Fruit fly (Drosophila melanogaster): ENCODE measurements around the gene Cpr23B.
A peak's percentile ranks its signal among the peaks of the same experiment; 100 is the strongest.

The Cpr23B gene

DNA sequence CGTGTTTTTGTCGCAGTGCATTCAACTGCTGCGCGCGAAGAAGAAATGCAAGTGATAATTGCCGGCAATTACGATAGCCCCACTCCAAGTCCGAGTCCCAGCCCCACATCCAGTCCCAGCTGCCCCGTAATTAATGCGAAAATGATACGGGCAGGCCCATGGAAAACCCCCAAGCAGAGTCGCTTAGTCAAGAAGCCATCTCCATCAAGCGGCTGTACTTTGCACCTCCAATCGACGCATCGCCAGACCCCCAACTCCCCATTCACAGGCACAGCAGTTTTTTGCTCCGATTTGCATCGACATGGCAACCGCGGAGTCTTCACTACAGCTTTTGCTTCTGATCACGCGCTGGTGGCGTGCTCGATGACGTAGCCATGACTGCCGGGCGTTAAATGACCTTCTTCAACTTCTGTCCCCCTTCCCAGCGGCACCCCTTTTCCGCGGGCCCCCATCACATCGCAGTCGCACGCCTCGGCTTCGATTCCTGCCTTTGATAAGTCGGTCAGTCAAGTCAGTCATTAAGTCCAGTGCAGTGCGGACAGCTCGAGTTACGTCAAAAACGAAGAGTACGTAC lies 31.9 kb upstream of the Cpr23B start:
- no peak for TF ChIP-seq Clk (GFP tag; optimal IDR thresholded peaks at IDR 0.05)
- TF ChIP-seq CG1620 (GFP tag; optimal IDR thresholded peaks at IDR 0.05), result no peak
- no peak for TF ChIP-seq CG11617 (GFP tag; optimal IDR thresholded peaks at IDR 0.05)
- no peak for TF ChIP-seq Mnt (GFP tag; optimal IDR thresholded peaks at IDR 0.05)
- TF ChIP-seq pad (GFP tag; optimal IDR thresholded peaks at IDR 0.05), result no peak
- no peak for TF ChIP-seq CG7045 (GFP tag; optimal IDR thresholded peaks at IDR 0.05)
- TF ChIP-seq Crg-1 (GFP tag; optimal IDR thresholded peaks at IDR 0.05), result no peak
- no peak for TF ChIP-seq CG5204 (GFP tag; optimal IDR thresholded peaks at IDR 0.05)
- no peak for TF ChIP-seq Hr96 (GFP tag; optimal IDR thresholded peaks at IDR 0.05)
- TF ChIP-seq toe (GFP tag; optimal IDR thresholded peaks at IDR 0.05), result no peak
- TF ChIP-seq CG14711 (tag; optimal IDR thresholded peaks at IDR 0.05), result no peak
- no peak for TF ChIP-seq kay (GFP tag; ENCODE audit: borderline replicate concordance)
- no peak for TF ChIP-seq CG7101 (tag; optimal IDR thresholded peaks at IDR 0.05)
- no peak for TF ChIP-seq CG33017 (tag; optimal IDR thresholded peaks at IDR 0.05)
- no peak for TF ChIP-seq ovo (GFP tag; optimal IDR thresholded peaks at IDR 0.05)
- TF ChIP-seq cic (GFP tag; optimal IDR thresholded peaks at IDR 0.05), result no peak
- TF ChIP-seq cnc (optimal IDR thresholded peaks at IDR 0.05), result no peak
- TF ChIP-seq CG12768 (GFP tag; optimal IDR thresholded peaks at IDR 0.05), result no peak
- no peak for TF ChIP-seq bab1 (GFP tag; optimal IDR thresholded peaks at IDR 0.05)

DNA sequence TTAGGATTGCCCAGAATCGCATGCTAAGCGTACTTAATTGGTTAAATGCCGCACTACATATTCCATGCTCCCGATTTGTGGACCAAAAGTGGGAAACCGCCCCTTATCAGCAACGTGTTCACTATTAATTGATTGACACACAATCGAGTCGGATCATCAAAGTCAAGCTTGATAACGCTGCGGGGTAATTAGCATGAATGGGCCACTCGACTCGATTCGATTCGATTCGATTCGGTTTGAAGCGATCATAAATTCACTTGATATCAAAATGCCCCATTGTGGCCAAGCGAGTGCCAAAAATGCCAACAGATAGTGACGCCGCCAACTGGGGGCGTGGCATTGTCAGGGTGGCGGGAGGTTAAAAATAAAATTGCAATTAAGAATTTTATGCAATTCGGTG lies 30.6 kb upstream of the Cpr23B start:
- TF ChIP-seq tj (GFP tag; optimal IDR thresholded peaks at IDR 0.05) (no peak), CG11617 (GFP tag; optimal IDR thresholded peaks at IDR 0.05) (no peak), kay (GFP tag; ENCODE audit: borderline replicate concordance) (no peak), bab1 (GFP tag; optimal IDR thresholded peaks at IDR 0.05) (no peak), CG7045 (GFP tag; optimal IDR thresholded peaks at IDR 0.05) (no peak)

DNA sequence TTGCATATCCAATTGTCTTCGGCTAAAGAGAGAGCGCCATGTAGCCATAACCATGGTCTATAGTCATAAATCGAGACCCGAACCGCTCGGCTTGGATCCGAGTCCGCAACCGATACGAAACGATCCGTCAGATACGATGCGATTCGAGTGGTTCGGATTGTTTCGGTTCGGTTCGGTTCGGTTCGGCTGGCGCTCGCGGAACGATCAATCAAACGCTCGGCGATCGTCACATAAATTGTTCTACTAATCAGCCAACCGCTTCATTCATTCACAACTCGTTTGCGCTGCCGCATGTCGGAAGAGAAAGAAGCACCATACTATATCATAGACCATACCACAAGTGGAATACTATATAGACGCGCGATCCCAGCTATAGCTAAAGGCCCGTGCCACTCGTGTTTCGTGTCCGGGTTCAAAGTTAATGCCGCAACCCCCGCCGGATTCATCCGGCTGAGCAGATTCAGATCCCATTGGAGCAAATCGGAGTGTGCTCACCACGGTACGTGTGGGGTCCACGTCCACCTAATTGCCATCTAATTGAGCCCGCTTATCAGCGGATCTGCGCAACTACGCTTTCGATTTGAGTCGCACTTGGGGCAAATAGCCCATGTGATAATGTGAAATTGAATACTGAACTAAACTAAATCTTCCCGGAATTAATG lies 30.0 kb upstream of the Cpr23B start:
- TF ChIP-seq bab1 (GFP tag; optimal IDR thresholded peaks at IDR 0.05) (peak; percentile 4), cic (GFP tag; optimal IDR thresholded peaks at IDR 0.05) (peak; percentile 63), kay (GFP tag; ENCODE audit: borderline replicate concordance) (no peak), CG7101 (tag; optimal IDR thresholded peaks at IDR 0.05) (peak; percentile 17), CG11617 (GFP tag; optimal IDR thresholded peaks at IDR 0.05) (no peak), CG14711 (tag; optimal IDR thresholded peaks at IDR 0.05) (peak; percentile 21), pad (GFP tag; optimal IDR thresholded peaks at IDR 0.05) (no peak), cnc (optimal IDR thresholded peaks at IDR 0.05) (no peak), tj (GFP tag; optimal IDR thresholded peaks at IDR 0.05) (no peak), Clk (GFP tag; optimal IDR thresholded peaks at IDR 0.05) (no peak), CG12768 (GFP tag; optimal IDR thresholded peaks at IDR 0.05) (no peak), CG33017 (tag; optimal IDR thresholded peaks at IDR 0.05) (peak; percentile 4), toe (GFP tag; optimal IDR thresholded peaks at IDR 0.05) (peak; percentile 19), Mnt (GFP tag; optimal IDR thresholded peaks at IDR 0.05) (peak; percentile 4), Crg-1 (GFP tag; optimal IDR thresholded peaks at IDR 0.05) (no peak), CG5204 (GFP tag; optimal IDR thresholded peaks at IDR 0.05) (no peak), CG7045 (GFP tag; optimal IDR thresholded peaks at IDR 0.05) (no peak), Hr96 (GFP tag; optimal IDR thresholded peaks at IDR 0.05) (peak; percentile 24), CG1620 (GFP tag; optimal IDR thresholded peaks at IDR 0.05) (no peak), ovo (GFP tag; optimal IDR thresholded peaks at IDR 0.05) (no peak)

DNA sequence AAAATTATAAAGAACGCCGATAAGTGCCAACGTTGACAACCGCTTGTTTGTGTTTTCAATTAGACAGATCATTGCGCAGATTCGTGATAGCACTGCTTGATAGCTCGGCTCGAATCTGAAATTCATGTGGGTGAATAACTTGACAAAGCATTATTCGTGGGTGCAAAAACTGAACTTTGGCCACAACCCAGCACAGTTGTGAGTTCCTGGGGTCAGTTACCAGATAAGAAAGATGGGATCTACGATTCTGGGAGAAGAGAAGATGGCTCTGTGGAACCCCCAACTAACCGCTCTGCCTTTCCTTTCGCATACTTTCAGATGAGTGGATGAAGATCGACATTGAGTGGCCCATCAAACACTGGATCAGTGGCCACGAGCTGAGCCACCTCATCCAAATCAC lies 27.4 kb upstream of the Cpr23B start:
- TF ChIP-seq tj (GFP tag; optimal IDR thresholded peaks at IDR 0.05), result no peak
- TF ChIP-seq CG1620 (GFP tag; optimal IDR thresholded peaks at IDR 0.05), result no peak
- no peak for TF ChIP-seq Mnt (GFP tag; optimal IDR thresholded peaks at IDR 0.05)
- TF ChIP-seq toe (GFP tag; optimal IDR thresholded peaks at IDR 0.05), result no peak
- TF ChIP-seq Clk (GFP tag; optimal IDR thresholded peaks at IDR 0.05), result no peak
- TF ChIP-seq CG7045 (GFP tag; optimal IDR thresholded peaks at IDR 0.05), result no peak
- TF ChIP-seq cic (GFP tag; optimal IDR thresholded peaks at IDR 0.05), result no peak
- TF ChIP-seq CG7101 (tag; optimal IDR thresholded peaks at IDR 0.05), result no peak
- no peak for TF ChIP-seq CG5204 (GFP tag; optimal IDR thresholded peaks at IDR 0.05)
- TF ChIP-seq ovo (GFP tag; optimal IDR thresholded peaks at IDR 0.05), result no peak
- no peak for TF ChIP-seq CG12768 (GFP tag; optimal IDR thresholded peaks at IDR 0.05)
- no peak for TF ChIP-seq CG33017 (tag; optimal IDR thresholded peaks at IDR 0.05)
- TF ChIP-seq CG11617 (GFP tag; optimal IDR thresholded peaks at IDR 0.05), result no peak
- no peak for TF ChIP-seq Crg-1 (GFP tag; optimal IDR thresholded peaks at IDR 0.05)
- no peak for TF ChIP-seq kay (GFP tag; ENCODE audit: borderline replicate concordance)
- TF ChIP-seq pad (GFP tag; optimal IDR thresholded peaks at IDR 0.05), result no peak
- TF ChIP-seq cnc (optimal IDR thresholded peaks at IDR 0.05), result no peak

DNA sequence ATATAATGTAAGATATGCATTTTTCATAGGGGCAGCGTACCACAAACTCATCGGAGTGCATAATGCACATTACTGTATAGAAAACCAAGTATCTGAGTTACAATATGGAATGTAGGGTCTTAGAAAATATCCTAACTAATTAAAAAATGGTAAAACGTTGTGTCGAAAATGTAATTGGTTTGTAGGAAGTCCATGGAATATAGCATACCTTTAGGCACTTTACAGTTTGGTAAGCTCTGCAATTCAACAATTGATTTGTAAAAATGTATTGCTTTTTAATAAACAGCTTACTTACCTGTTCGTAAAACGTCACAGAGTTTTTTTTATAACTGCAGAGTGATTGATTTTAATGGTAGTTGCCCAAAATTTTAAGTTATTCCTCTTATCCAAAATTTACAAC lies 26.1 kb upstream of the Cpr23B start, which contains the start of gene CG2964:
Gene CG2964, plus strand, starts transcription at position 301 of the 400 bp plus-strand sequence.
- TF ChIP-seq bab1 (GFP tag; optimal IDR thresholded peaks at IDR 0.05) (no peak), toe (GFP tag; optimal IDR thresholded peaks at IDR 0.05) (no peak), cnc (optimal IDR thresholded peaks at IDR 0.05) (no peak), CG1620 (GFP tag; optimal IDR thresholded peaks at IDR 0.05) (no peak), Mnt (GFP tag; optimal IDR thresholded peaks at IDR 0.05) (no peak), CG14711 (tag; optimal IDR thresholded peaks at IDR 0.05) (no peak), Hr96 (GFP tag; optimal IDR thresholded peaks at IDR 0.05) (no peak), CG7101 (tag; optimal IDR thresholded peaks at IDR 0.05) (no peak), pad (GFP tag; optimal IDR thresholded peaks at IDR 0.05) (no peak), CG5204 (GFP tag; optimal IDR thresholded peaks at IDR 0.05) (no peak), Clk (GFP tag; optimal IDR thresholded peaks at IDR 0.05) (no peak), cic (GFP tag; optimal IDR thresholded peaks at IDR 0.05) (no peak), tj (GFP tag; optimal IDR thresholded peaks at IDR 0.05) (no peak), ovo (GFP tag; optimal IDR thresholded peaks at IDR 0.05) (no peak), CG33017 (tag; optimal IDR thresholded peaks at IDR 0.05) (no peak), CG11617 (GFP tag; optimal IDR thresholded peaks at IDR 0.05) (no peak), kay (GFP tag; ENCODE audit: borderline replicate concordance) (no peak), Crg-1 (GFP tag; optimal IDR thresholded peaks at IDR 0.05) (no peak), CG7045 (GFP tag; optimal IDR thresholded peaks at IDR 0.05) (no peak)
